Worm (Caenorhabditis elegans) whole organism, early embryonic: ENCODE measurements around the gene srw-127.

Experiments used
- B0310.2 ChIP-seq: sonication (generic microtip); optimal IDR thresholded peaks from 2 replicates; lab custom pipeline; 2016; ENCODE audit warnings: mild to moderate bottlenecking, missing genetic modification characterization, missing compliant biosample characterization
- F13C5.2 ChIP-seq: sonication (generic microtip); optimal IDR thresholded peaks from 2 replicates; lab custom pipeline; 2017; ENCODE audit warnings: mild to moderate bottlenecking, missing genetic modification characterization, inconsistent platforms, missing compliant biosample characterization
- aly-1 ChIP-seq: sonication (generic microtip); optimal IDR thresholded peaks from 2 replicates; lab custom pipeline; 2016; ENCODE audit warnings: missing genetic modification characterization, missing compliant biosample characterization
- ama-1 ChIP-seq: fragments of 150-350 bp; optimal IDR thresholded peaks from 2 replicates; lab custom pipeline; 2014
- ceh-13 ChIP-seq: fragments of 200-800 bp; sonication (Bioruptor generic); optimal IDR thresholded peaks from 2 replicates; lab custom pipeline; 2018; ENCODE audit warnings: mild to moderate bottlenecking, missing genetic modification characterization, missing compliant biosample characterization
- ceh-36 ChIP-seq: sonication (generic microtip); optimal IDR thresholded peaks from 2 replicates; lab custom pipeline; 2016; ENCODE audit warnings: missing genetic modification characterization, inconsistent platforms, missing compliant biosample characterization
- ets-7 ChIP-seq: sonication (generic microtip); optimal IDR thresholded peaks from 2 replicates; lab custom pipeline; 2016; ENCODE audit warnings: missing genotype, missing genetic modification characterization, missing compliant biosample characterization
- flt-1 ChIP-seq: fragments of 200-800 bp; sonication (Bioruptor generic); IDR thresholded peaks from 2 replicates; pipeline ENCODE4 v1.3.6; 2022; ENCODE audit warnings: missing genetic modification characterization, missing compliant biosample characterization
- hmbx-1 ChIP-seq: sonication (generic microtip); optimal IDR thresholded peaks from 2 replicates; lab custom pipeline; 2016; ENCODE audit warnings: mild to moderate bottlenecking, missing genetic modification characterization, missing compliant biosample characterization
- hmg-4 ChIP-seq: fragments of 200-800 bp; sonication (Bioruptor generic); optimal IDR thresholded peaks from 2 replicates; lab custom pipeline; 2018; ENCODE audit warnings: mild to moderate bottlenecking, missing genetic modification characterization, missing compliant biosample characterization
- hnd-1 ChIP-seq: sonication (generic microtip); optimal IDR thresholded peaks from 2 replicates; lab custom pipeline; 2016; ENCODE audit warnings: missing genetic modification characterization, missing compliant biosample characterization
- pes-1 ChIP-seq: fragments of 200-800 bp; sonication (Bioruptor generic); IDR thresholded peaks from 2 replicates; pipeline ENCODE4 v1.3.6; 2022; ENCODE audit warnings: missing genetic modification reagents, missing genetic modification characterization, missing compliant biosample characterization
- scrt-1 ChIP-seq: fragments of 200-800 bp; sonication (Bioruptor generic); IDR thresholded peaks from 2 replicates; pipeline ENCODE4 v1.3.6; 2022; ENCODE audit warnings: missing genetic modification characterization, missing compliant biosample characterization
- sea-1 ChIP-seq: fragments of 200-800 bp; sonication (Bioruptor generic); conservative IDR thresholded peaks from 2 replicates; pipeline ENCODE4 v1.3.6; 2022; ENCODE audit warnings: missing genetic modification characterization, missing compliant biosample characterization
- tbx-11 ChIP-seq: fragments of 200-800 bp; sonication (Bioruptor generic); IDR thresholded peaks from 2 replicates; pipeline ENCODE4 v1.3.6; 2022; ENCODE audit warnings: missing genetic modification characterization, missing compliant biosample characterization
- tbx-37 ChIP-seq: fragments of 200-800 bp; sonication (Bioruptor generic); conservative IDR thresholded peaks from 2 replicates; pipeline ENCODE4 v1.3.6; 2022; ENCODE audit warnings: missing genetic modification reagents, missing genetic modification characterization, missing compliant biosample characterization
- tra-4 ChIP-seq: sonication (generic microtip); optimal IDR thresholded peaks from 2 replicates; lab custom pipeline; 2017; ENCODE audit warnings: missing genetic modification characterization, missing compliant biosample characterization

Gene srw-127

ce11 chrV:7012617-7013016 lies at the start of gene srw-127:
Gene srw-127 (plus strand): TSS chrV:7012917.
- TF ChIP-seq ceh-13 = no peak
- no peak for TF ChIP-seq scrt-1 (GFP tag; lab: Robert Waterston, UW)
- no peak for TF ChIP-seq hmg-4 (GFP tag; lab: Kevin White, UChicago)
- TF ChIP-seq tbx-37 (GFP tag; lab: Robert Waterston, UW) = no peak
- TF ChIP-seq sea-1 (GFP tag; lab: Robert Waterston, UW) = no peak
- TF ChIP-seq hmbx-1 = no peak

- TF ChIP-seq ama-1 (lab: Kevin White, UChicago) (no peak), scrt-1 (GFP tag; lab: Robert Waterston, UW) (no peak), sea-1 (GFP tag; lab: Robert Waterston, UW) (no peak), F13C5.2 (tag; lab: Kevin White, UChicago) (no peak), ceh-36 (tag; lab: Kevin White, UChicago) (no peak), B0310.2 (tag; lab: Kevin White, UChicago) (no peak), tbx-37 (GFP tag; lab: Robert Waterston, UW) (no peak), hmbx-1 (no peak), flt-1 (GFP tag; lab: Robert Waterston, UW) (no peak), ets-7 (tag; lab: Kevin White, UChicago) (no peak), hmg-4 (GFP tag; lab: Kevin White, UChicago) (no peak), ceh-13 (no peak), hnd-1 (tag; lab: Kevin White, UChicago) (no peak), pes-1 (no peak), tra-4 (tag; lab: Kevin White, UChicago) (no peak), aly-1 (tag; lab: Kevin White, UChicago) (no peak)
These were observed 42.7 kb upstream of the srw-127 start, which contains the start of gene ptr-15 for ce11 chrV:6969950-6970532. Gene ptr-15 (minus strand): TSS chrV:6970000.

ce11 chrV:6971567-6971966 lies 41.1 kb upstream of the srw-127 start, which contains the start of gene srx-59:
Gene srx-59 (plus strand): TSS chrV:6971867.
- TF ChIP-seq tbx-11 (no peak), hmbx-1 (no peak), scrt-1 (GFP tag; lab: Robert Waterston, UW) (no peak), ceh-36 (tag; lab: Kevin White, UChicago) (no peak), B0310.2 (tag; lab: Kevin White, UChicago) (no peak), aly-1 (tag; lab: Kevin White, UChicago) (no peak), flt-1 (GFP tag; lab: Robert Waterston, UW) (no peak), sea-1 (GFP tag; lab: Robert Waterston, UW) (no peak), ets-7 (tag; lab: Kevin White, UChicago) (no peak), hnd-1 (tag; lab: Kevin White, UChicago) (no peak), ceh-13 (no peak), tra-4 (tag; lab: Kevin White, UChicago) (no peak), pes-1 (no peak), ama-1 (lab: Kevin White, UChicago) (no peak), F13C5.2 (tag; lab: Kevin White, UChicago) (no peak), tbx-37 (GFP tag; lab: Robert Waterston, UW) (no peak), hmg-4 (GFP tag; lab: Kevin White, UChicago) (no peak)

ce11 chrV:6976047-6976446 lies 36.7 kb upstream of the srw-127 start, which contains the start of gene srx-16:
Gene srx-16 (plus strand): TSS chrV:6976347.
- TF ChIP-seq flt-1 (GFP tag; lab: Robert Waterston, UW) (no peak), scrt-1 (GFP tag; lab: Robert Waterston, UW) (no peak), ceh-13 (no peak), F13C5.2 (tag; lab: Kevin White, UChicago) (no peak), hmg-4 (GFP tag; lab: Kevin White, UChicago) (no peak), sea-1 (GFP tag; lab: Robert Waterston, UW) (no peak), tra-4 (tag; lab: Kevin White, UChicago) (no peak), ets-7 (tag; lab: Kevin White, UChicago) (no peak), hmbx-1 (no peak), tbx-11 (no peak), aly-1 (tag; lab: Kevin White, UChicago) (no peak), ceh-36 (tag; lab: Kevin White, UChicago) (no peak), B0310.2 (tag; lab: Kevin White, UChicago) (no peak), ama-1 (lab: Kevin White, UChicago) (no peak), tbx-37 (GFP tag; lab: Robert Waterston, UW) (no peak), hnd-1 (tag; lab: Kevin White, UChicago) (no peak), pes-1 (no peak)

ce11 chrV:6979019-6979418 lies 33.7 kb upstream of the srw-127 start, which contains the start of gene sre-12:
Gene sre-12 (minus strand): TSS chrV:6979119.
- no peak for TF ChIP-seq hmg-4 (GFP tag; lab: Kevin White, UChicago)
- TF ChIP-seq ama-1 (lab: Kevin White, UChicago) = no peak

ce11 chrV:6982813-6983212 lies 29.9 kb upstream of the srw-127 start, which contains the start of gene nhr-161:
Gene nhr-161 (minus strand): TSS chrV:6982913.
- no peak for TF ChIP-seq hmbx-1
- no peak for TF ChIP-seq flt-1 (GFP tag; lab: Robert Waterston, UW)
- no peak for TF ChIP-seq aly-1 (tag; lab: Kevin White, UChicago)
- TF ChIP-seq sea-1 (GFP tag; lab: Robert Waterston, UW) = no peak
- TF ChIP-seq F13C5.2 (tag; lab: Kevin White, UChicago) = no peak
- TF ChIP-seq tbx-37 (GFP tag; lab: Robert Waterston, UW) = no peak
- TF ChIP-seq pes-1 = no peak
- TF ChIP-seq tbx-11 = no peak
- no peak for TF ChIP-seq hmg-4 (GFP tag; lab: Kevin White, UChicago)

- TF ChIP-seq hmg-4 (GFP tag; lab: Kevin White, UChicago) (no peak), aly-1 (tag; lab: Kevin White, UChicago) (no peak), scrt-1 (GFP tag; lab: Robert Waterston, UW) (no peak), pes-1 (no peak), ama-1 (lab: Kevin White, UChicago) (no peak)
These were observed 26.8 kb upstream of the srw-127 start, which contains the start of gene nhr-163 for ce11 chrV:6985943-6986342. Gene nhr-163 (minus strand): TSS chrV:6986043.
